Fruit fly (Drosophila melanogaster) whole organism, prepupa: ENCODE measurements around the gene CG6276.

Source experiments
- Blimp-1 ChIP-seq: fragments of 200-800 bp; sonication (Bioruptor generic); optimal IDR thresholded peaks from 3 replicates; lab custom pipeline; 2017; ENCODE audit warnings: missing biosample characterization, missing genetic modification characterization, mild to moderate bottlenecking, moderate library complexity, missing genetic modification reagents
- CG15336 ChIP-seq: fragments of 200-800 bp; sonication (Bioruptor generic); IDR thresholded peaks from 2 replicates; pipeline ENCODE4 v1.3.6; 2022; ENCODE audit warnings: missing biosample characterization, missing genetic modification characterization
- CG4318 ChIP-seq: fragments of 200-800 bp; sonication (Bioruptor generic); optimal IDR thresholded peaks from 3 replicates; lab custom pipeline; 2017; ENCODE audit warnings: missing biosample characterization, mild to moderate bottlenecking, missing genetic modification characterization
- Eip75B ChIP-seq: fragments of 200-800 bp; sonication (Bioruptor generic); optimal IDR thresholded peaks from 3 replicates; lab custom pipeline; 2016; ENCODE audit warnings: missing biosample characterization, missing genetic modification characterization
- Gug ChIP-seq: fragments of 200-800 bp; sonication (Bioruptor generic); IDR thresholded peaks from 2 replicates; pipeline ENCODE4 v1.3.6; 2022; ENCODE audit warnings: missing biosample characterization, missing genetic modification characterization
- Hr38 ChIP-seq: sonication (Bioruptor generic); optimal IDR thresholded peaks from 2 replicates; lab custom pipeline; 2016; ENCODE audit warnings: missing biosample characterization, missing genetic modification characterization
- OdsH ChIP-seq: fragments of 200-800 bp; sonication (Bioruptor generic); optimal IDR thresholded peaks from 3 replicates; lab custom pipeline; 2016; ENCODE audit warnings: missing biosample characterization, missing genetic modification characterization
- fkh ChIP-seq: fragments of 200-800 bp; sonication (Bioruptor generic); optimal IDR thresholded peaks from 3 replicates; lab custom pipeline; 2017; ENCODE audit warnings: missing biosample characterization, mild to moderate bottlenecking, missing genetic modification characterization, moderate library complexity

- TF ChIP-seq Eip75B (GFP tag; lab: Kevin White, UChicago) (no peak), CG4318 (no peak), CG15336 (peak; percentile 66), fkh (GFP tag; lab: Kevin White, UChicago) (peak; percentile 97), Gug (GFP tag; lab: Robert Waterston, UW) (peak; percentile 83), OdsH (no peak), Hr38 (GFP tag; lab: Kevin White, UChicago) (no peak), Blimp-1 (GFP tag; lab: Kevin White, UChicago) (peak; percentile 73)
Observed at dm6 chr3R:15356645-15357431, 37.0 kb upstream of the CG6276 start, which contains the start of the genes Atg4b and Hibch.
